Worm (Caenorhabditis elegans) whole organism, young adult: Measurements from ENCODE around the gene taf-8.

Experiments
- B0336.3 ChIP-seq: fragments of 200-800 bp; sonication (Bioruptor generic); IDR thresholded peaks from 2 replicates; pipeline ENCODE4 v1.3.6; 2022; ENCODE audit warnings: missing genetic modification characterization, missing compliant biosample characterization
- C06A6.2 ChIP-seq: fragments of 200-800 bp; sonication (Bioruptor generic); conservative IDR thresholded peaks from 2 replicates; pipeline ENCODE4 v1.3.6; 2022; ENCODE audit warnings: missing genetic modification characterization, missing compliant biosample characterization
- F10E7.11 ChIP-seq: sonication (generic microtip); optimal IDR thresholded peaks from 2 replicates; lab custom pipeline; 2017; ENCODE audit warnings: mild to moderate bottlenecking, missing genetic modification characterization, moderate library complexity, missing compliant biosample characterization
- F37B4.10 ChIP-seq: fragments of 200-800 bp; sonication (Bioruptor generic); IDR thresholded peaks from 2 replicates; pipeline ENCODE4 v1.3.6; 2022; ENCODE audit warnings: missing genetic modification characterization, missing compliant biosample characterization
- F55B11.4 ChIP-seq: sonication (generic microtip); optimal IDR thresholded peaks from 2 replicates; lab custom pipeline; 2016; ENCODE audit warnings: missing compliant biosample characterization, missing genetic modification characterization, borderline replicate concordance; ENCODE audit not compliant: insufficient read depth
- K11D2.4 ChIP-seq: fragments of 200-800 bp; sonication (Bioruptor generic); IDR thresholded peaks from 2 replicates; pipeline ENCODE4 v1.3.6; 2022; ENCODE audit warnings: missing genetic modification reagents, missing genetic modification characterization, missing compliant biosample characterization
- K12H6.12 ChIP-seq: fragments of 200-800 bp; sonication (Bioruptor generic); optimal IDR thresholded peaks from 2 replicates; lab custom pipeline; 2018; ENCODE audit warnings: mild to moderate bottlenecking, missing genetic modification characterization, missing compliant biosample characterization
- aptf-3 ChIP-seq: fragments of 200-800 bp; sonication (Bioruptor generic); IDR thresholded peaks from 2 replicates; pipeline ENCODE4 v1.3.6; 2022; ENCODE audit warnings: missing genetic modification characterization, missing compliant biosample characterization
- bed-1 ChIP-seq: fragments of 200-800 bp; sonication (Bioruptor generic); IDR thresholded peaks from 2 replicates; pipeline ENCODE4 v1.3.6; 2022; ENCODE audit warnings: missing genetic modification reagents, missing genetic modification characterization, missing compliant biosample characterization
- bed-2 ChIP-seq: fragments of 200-800 bp; sonication (Bioruptor generic); IDR thresholded peaks from 2 replicates; pipeline ENCODE4 v1.3.6; 2022; ENCODE audit warnings: missing genetic modification reagents, missing genetic modification characterization, missing compliant biosample characterization
- cebp-1 ChIP-seq, 2 experiments: fragments of 200-800 bp in 1 of 2; sonication (Bioruptor generic) in 1 of 2; sonication (generic microtip) in 1 of 2; IDR thresholded peaks in 1 of 2; optimal IDR thresholded peaks in 1 of 2; 2 replicates each; pipeline versions ENCODE4 v1.3.6 to Lab custom; 2017 to 2022; ENCODE audit warnings: missing compliant biosample characterization in 2 of 2, missing genetic modification characterization in 2 of 2, mild to moderate bottlenecking in 1 of 2, missing genetic modification reagents in 1 of 2, moderate library complexity in 1 of 2
- ceh-27 ChIP-seq: fragments of 200-800 bp; sonication (Bioruptor generic); optimal IDR thresholded peaks from 2 replicates; lab custom pipeline; 2018; ENCODE audit warnings: mild to moderate bottlenecking, missing genetic modification characterization, moderate library complexity, missing compliant biosample characterization
- ceh-58 ChIP-seq: fragments of 200-800 bp; sonication (Bioruptor generic); IDR thresholded peaks from 2 replicates; pipeline ENCODE4 v1.3.6; 2022; ENCODE audit warnings: missing genetic modification characterization, missing compliant biosample characterization
- chd-7 ChIP-seq: sonication (generic microtip); optimal IDR thresholded peaks from 2 replicates; lab custom pipeline; 2016; ENCODE audit warnings: mild to moderate bottlenecking, missing genetic modification characterization, moderate library complexity, missing compliant biosample characterization
- egrh-3 ChIP-seq: fragments of 200-800 bp; sonication (Bioruptor generic); IDR thresholded peaks from 2 replicates; pipeline ENCODE4 v1.3.6; 2022; ENCODE audit warnings: missing genetic modification reagents, missing genetic modification characterization, missing compliant biosample characterization
- him-1 ChIP-seq: sonication (generic microtip); optimal IDR thresholded peaks from 2 replicates; lab custom pipeline; 2016; ENCODE audit warnings: missing genotype, missing genetic modification reagents, missing genetic modification characterization, missing compliant biosample characterization
- hmg-1.2 ChIP-seq: fragments of 200-800 bp; sonication (Bioruptor generic); IDR thresholded peaks from 2 replicates; pipeline ENCODE4 v1.3.6; 2022; ENCODE audit warnings: missing genetic modification reagents, missing genetic modification characterization, missing compliant biosample characterization
- let-607 ChIP-seq, 2 experiments: fragments of 200-800 bp in 1 of 2; sonication (Bioruptor generic) in 1 of 2; sonication (generic microtip) in 1 of 2; optimal IDR thresholded peaks; 2 replicates each; lab custom pipeline; 2016 to 2018; ENCODE audit warnings: mild to moderate bottlenecking in 2 of 2, missing compliant biosample characterization in 2 of 2, missing genetic modification characterization in 2 of 2, moderate library complexity in 2 of 2, missing genotype in 1 of 2
- lin-26 ChIP-seq: fragments of 200-800 bp; sonication (Bioruptor generic); IDR thresholded peaks from 2 replicates; pipeline ENCODE4 v1.3.6; 2022; ENCODE audit warnings: missing genetic modification reagents, missing genetic modification characterization, missing compliant biosample characterization
- lin-35 ChIP-seq, 3 experiments: fragments of 150-350 bp in 2 of 3; sonication (generic microtip) in 1 of 3; optimal IDR thresholded peaks; 2 replicates each; lab custom pipeline; 2014 to 2018; ENCODE audit warnings: missing biosample characterization in 3 of 3, missing genetic modification characterization in 3 of 3, missing genetic modification reagents in 3 of 3
- lin-54 ChIP-seq: fragments of 200-800 bp; sonication (Bioruptor generic); optimal IDR thresholded peaks from 2 replicates; lab custom pipeline; 2018; ENCODE audit warnings: mild to moderate bottlenecking, missing genetic modification characterization, missing compliant biosample characterization
- lir-1 ChIP-seq: fragments of 200-800 bp; sonication (Bioruptor generic); conservative IDR thresholded peaks from 2 replicates; pipeline ENCODE4 v1.3.6; 2022; ENCODE audit warnings: missing genetic modification reagents, missing genetic modification characterization, missing compliant biosample characterization
- lsl-1 ChIP-seq: fragments of 200-800 bp; sonication (Bioruptor generic); optimal IDR thresholded peaks from 2 replicates; lab custom pipeline; 2018; ENCODE audit warnings: mild to moderate bottlenecking, missing genetic modification characterization, moderate library complexity, missing compliant biosample characterization
- lsy-27 ChIP-seq: sonication (generic microtip); optimal IDR thresholded peaks from 2 replicates; lab custom pipeline; 2017; ENCODE audit warnings: missing genetic modification characterization, mild to moderate bottlenecking, missing compliant biosample characterization, antibody characterized with exemption, missing genotype, borderline replicate concordance; ENCODE audit not compliant: insufficient read depth
- madf-6 ChIP-seq: fragments of 200-800 bp; sonication (Bioruptor generic); IDR thresholded peaks from 2 replicates; pipeline ENCODE4 v1.3.6; 2022; ENCODE audit warnings: missing genetic modification reagents, missing genetic modification characterization, missing compliant biosample characterization
- mxl-1 ChIP-seq: sonication (generic microtip); optimal IDR thresholded peaks from 2 replicates; lab custom pipeline; 2016; ENCODE audit warnings: missing genetic modification characterization, missing compliant biosample characterization
- nfyb-1 ChIP-seq: fragments of 200-800 bp; sonication (Bioruptor generic); IDR thresholded peaks from 2 replicates; pipeline ENCODE4 v1.3.6; 2022; ENCODE audit warnings: missing genetic modification reagents, missing genetic modification characterization, missing compliant biosample characterization
- nhr-120 ChIP-seq: fragments of 200-800 bp; sonication (Bioruptor generic); IDR thresholded peaks from 2 replicates; pipeline ENCODE4 v1.3.6; 2022; ENCODE audit warnings: missing genetic modification characterization, missing compliant biosample characterization
- nhr-80 ChIP-seq: sonication (generic microtip); optimal IDR thresholded peaks from 2 replicates; lab custom pipeline; 2016; ENCODE audit warnings: missing genetic modification characterization, missing compliant biosample characterization
- pbrm-1 ChIP-seq: fragments of 200-800 bp; sonication (Bioruptor generic); IDR thresholded peaks from 2 replicates; pipeline ENCODE4 v1.3.6; 2022; ENCODE audit warnings: missing genetic modification reagents, missing genetic modification characterization, missing compliant biosample characterization
- repo-1 ChIP-seq: sonication (generic microtip); optimal IDR thresholded peaks from 2 replicates; lab custom pipeline; 2017; ENCODE audit warnings: mild to moderate bottlenecking, missing genetic modification characterization, missing compliant biosample characterization
- snpc-1.1 ChIP-seq: sonication (generic microtip); optimal IDR thresholded peaks from 2 replicates; lab custom pipeline; 2017; ENCODE audit warnings: missing genetic modification characterization, mild to moderate bottlenecking, missing compliant biosample characterization, antibody characterized with exemption, moderate library complexity, missing genotype, missing genetic modification reagents; ENCODE audit not compliant: insufficient read depth
- snpc-4 ChIP-seq, 5 experiments: fragments of 150-350 bp in 1 of 5; sonication (generic microtip) in 4 of 5; optimal IDR thresholded peaks; 2 replicates each; lab custom pipeline; 2014 to 2018; ENCODE audit warnings: missing genetic modification characterization in 5 of 5, missing biosample characterization in 3 of 5, antibody characterized with exemption in 2 of 5, mild to moderate bottlenecking in 2 of 5, missing compliant biosample characterization in 2 of 5, missing genotype in 2 of 5, moderate library complexity in 2 of 5, missing genetic modification reagents in 1 of 5
- somi-1 ChIP-seq: fragments of 200-800 bp; sonication (Bioruptor generic); optimal IDR thresholded peaks from 2 replicates; lab custom pipeline; 2018; ENCODE audit warnings: mild to moderate bottlenecking, missing genetic modification characterization, missing compliant biosample characterization
- ztf-25 ChIP-seq: fragments of 200-800 bp; sonication (Bioruptor generic); IDR thresholded peaks from 2 replicates; pipeline ENCODE4 v1.3.6; 2022; ENCODE audit warnings: missing genetic modification reagents, missing genetic modification characterization, missing compliant biosample characterization
- ztf-28 ChIP-seq: fragments of 200-800 bp; sonication (Bioruptor generic); IDR thresholded peaks from 2 replicates; pipeline ENCODE4 v1.3.6; 2022; ENCODE audit warnings: missing genetic modification reagents, missing genetic modification characterization, missing compliant biosample characterization
- ztf-3 ChIP-seq: fragments of 200-800 bp; sonication (Bioruptor generic); optimal IDR thresholded peaks from 2 replicates; lab custom pipeline; 2018; ENCODE audit warnings: mild to moderate bottlenecking, missing genetic modification characterization, missing compliant biosample characterization

The taf-8 gene

DNA sequence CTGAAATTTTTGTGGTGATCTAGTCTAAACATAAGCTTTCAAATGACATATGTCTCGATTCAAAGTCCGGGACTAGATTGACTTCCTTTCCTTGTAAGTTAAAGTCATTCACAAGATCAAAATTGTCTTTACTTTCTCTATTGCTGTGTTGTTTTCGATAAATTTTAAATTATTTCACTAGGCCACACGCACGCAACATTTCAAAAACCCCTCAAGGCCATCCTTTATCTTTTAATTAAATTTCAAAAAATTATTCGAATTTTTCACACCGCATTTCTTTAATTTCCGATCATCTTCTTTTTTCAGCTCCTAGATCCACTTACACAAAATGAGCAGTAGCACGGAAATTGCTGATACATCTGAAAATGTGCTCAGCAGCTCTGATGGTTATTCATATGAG is 32.8 kb upstream of the taf-8 start, which contains the start of gene ZK1307.7:
Gene ZK1307.7, plus strand, starts transcription at position 301 of the 400 bp plus-strand sequence.
- TF ChIP-seq let-607 (tag; optimal IDR thresholded peaks at IDR 0.05; lab: Kevin White, UChicago): no peak
- TF ChIP-seq F10E7.11 (tag; lab: Kevin White, UChicago): no peak
- TF ChIP-seq lin-35 (GFP tag; optimal IDR thresholded peaks at IDR 0.05; lab: Kevin White, UChicago): no peak
- no peak for TF ChIP-seq snpc-1.1 (tag; lab: Kevin White, UChicago)
- TF ChIP-seq aptf-3 (GFP tag; lab: Robert Waterston, UW): no peak
- TF ChIP-seq, all 124 proteins: peak for 0

DNA sequence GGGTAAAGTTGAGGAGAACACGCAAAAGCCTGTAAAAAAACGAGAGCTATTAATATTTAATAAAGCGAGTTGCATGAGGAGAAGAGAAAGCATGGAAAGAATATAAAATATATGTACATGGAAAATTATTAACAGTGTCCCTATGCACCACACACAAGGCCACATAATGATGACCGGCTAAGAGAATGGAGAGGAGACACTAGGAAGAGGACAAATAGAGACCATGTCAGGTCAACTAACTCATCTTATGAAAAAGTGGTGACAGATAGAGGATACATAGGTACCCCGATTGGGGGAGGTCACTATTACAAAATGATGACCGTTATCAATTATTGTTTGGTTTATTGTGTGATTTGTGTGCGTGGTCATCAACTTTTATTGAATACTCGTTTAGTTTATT is 24.7 kb upstream of the taf-8 start, which contains the start of gene fzr-1:
Gene fzr-1, minus strand, starts transcription at position 29 of the 400 bp plus-strand sequence.
- TF ChIP-seq nfyb-1 (GFP tag; lab: Robert Waterston, UW) (no peak), repo-1 (tag; lab: Kevin White, UChicago) (no peak), C06A6.2 (GFP tag; lab: Robert Waterston, UW) (no peak), ztf-3 (GFP tag; lab: Kevin White, UChicago) (no peak)

DNA sequence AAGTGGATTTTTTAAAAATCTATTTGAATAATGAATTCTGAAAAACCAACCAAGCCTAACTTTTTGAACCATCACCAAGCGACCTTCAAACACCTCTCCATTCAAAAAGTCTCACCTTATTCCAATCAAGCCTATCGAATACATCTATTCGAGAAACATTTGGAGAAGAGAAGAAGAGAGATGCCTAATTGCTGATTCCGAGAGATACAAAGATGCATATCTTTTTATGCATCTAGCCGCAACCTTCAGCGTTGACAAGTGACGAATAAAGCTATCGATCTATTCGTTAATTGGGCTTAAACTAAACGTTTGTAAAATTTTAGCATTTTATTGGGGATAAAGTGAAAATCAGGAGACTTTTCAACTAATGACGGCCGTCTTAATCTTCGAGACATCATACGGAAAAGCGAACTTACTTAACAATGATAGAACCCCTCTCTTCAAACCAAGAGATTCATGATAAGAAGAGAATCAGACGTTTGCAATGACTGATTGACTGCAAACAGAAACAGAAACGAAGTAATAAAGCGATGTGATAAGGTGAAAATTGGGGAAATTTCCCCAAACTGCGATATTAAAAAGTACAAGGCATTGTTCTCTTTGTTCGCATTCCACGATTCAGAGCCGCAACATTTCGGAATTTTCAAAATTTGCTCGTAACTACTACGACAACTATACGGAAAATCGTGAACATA is 24.0 kb upstream of the taf-8 start:
- no peak for TF ChIP-seq F55B11.4 (tag; lab: Kevin White, UChicago)
- TF ChIP-seq F37B4.10 (GFP tag; lab: Robert Waterston, UW): no peak
- TF ChIP-seq lin-26 (GFP tag; lab: Robert Waterston, UW): no peak
- peak; percentile 50 for TF ChIP-seq nhr-80 (tag; lab: Kevin White, UChicago)
- no peak for TF ChIP-seq mxl-1 (tag; lab: Kevin White, UChicago)
- 0 out of 2 replicates have a peak, but pooled peaks have one; percentile 31 for TF ChIP-seq madf-6 (GFP tag; lab: Robert Waterston, UW)
- no peak for TF ChIP-seq him-1 (tag; lab: Kevin White, UChicago)
- no peak for TF ChIP-seq somi-1 (GFP tag; lab: Kevin White, UChicago)
- TF ChIP-seq, all 124 proteins: peak for 2

DNA sequence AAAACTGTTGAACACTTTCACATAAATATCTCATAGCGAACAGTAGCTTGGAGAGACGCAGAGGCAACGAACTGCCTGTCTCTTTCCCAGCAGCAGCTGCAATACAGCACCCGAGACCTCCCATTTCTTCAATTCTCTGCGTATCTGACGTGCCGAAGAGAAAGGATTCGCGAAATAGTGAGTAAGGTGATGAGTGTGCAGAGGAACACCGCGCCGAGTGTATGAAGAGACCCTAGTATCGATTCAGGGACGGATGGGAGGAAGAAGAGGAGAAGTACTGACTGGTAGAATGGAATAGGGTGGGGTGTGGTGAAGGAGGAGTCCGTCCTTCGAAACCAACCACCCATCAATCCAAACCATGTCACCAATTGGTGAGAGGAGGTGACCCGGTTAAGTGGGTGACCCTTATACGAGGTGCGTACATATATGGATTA is 23.0 kb upstream of the taf-8 start:
- TF ChIP-seq B0336.3 (peak; percentile 16; the same call in 1 of the 2 replicates), ztf-28 (GFP tag; lab: Robert Waterston, UW) (no peak), nfyb-1 (GFP tag; lab: Robert Waterston, UW) (peak; percentile 64; the same call in 1 of the 2 replicates), ceh-58 (GFP tag; lab: Robert Waterston, UW) (no peak), hmg-1.2 (GFP tag; lab: Robert Waterston, UW) (peak; percentile 78), nhr-80 (tag; lab: Kevin White, UChicago) (peak; percentile 41), ceh-27 (GFP tag; lab: Kevin White, UChicago) (peak; percentile 70), let-607 (tag; optimal IDR thresholded peaks at IDR 0.05; lab: Kevin White, UChicago) (no peak), ztf-25 (GFP tag; lab: Robert Waterston, UW) (no peak), bed-1 (GFP tag; lab: Robert Waterston, UW) (no peak), somi-1 (GFP tag; lab: Kevin White, UChicago) (peak; percentile 48), lir-1 (GFP tag; lab: Robert Waterston, UW) (no peak), nhr-120 (no peak), chd-7 (tag; lab: Kevin White, UChicago) (peak; percentile 45), lin-35 (GFP tag; optimal IDR thresholded peaks at IDR 0.05; lab: Kevin White, UChicago) (peak in 1 of 3 experiments; percentile 51), madf-6 (GFP tag; lab: Robert Waterston, UW) (no peak), cebp-1 (GFP tag; IDR thresholded peaks at IDR 0.05; lab: Robert Waterston, UW) (no peak), cebp-1 (tag; optimal IDR thresholded peaks at IDR 0.05; lab: Kevin White, UChicago) (peak; percentile 64), snpc-4 (GFP tag; optimal IDR thresholded peaks at IDR 0.05; lab: Kevin White, UChicago) (no peak), snpc-4 (tag; optimal IDR thresholded peaks at IDR 0.05; lab: Kevin White, UChicago) (peak in 2 of 4 experiments; percentile 4 to 35), egrh-3 (GFP tag; lab: Robert Waterston, UW) (peak; percentile 46; the same call in 1 of the 2 replicates), K12H6.12 (tag; lab: Kevin White, UChicago) (peak; percentile 61), bed-2 (no peak), pbrm-1 (GFP tag; lab: Robert Waterston, UW) (peak; percentile 21; the same call in 1 of the 2 replicates), lsy-27 (tag; lab: Kevin White, UChicago) (no peak), K11D2.4 (GFP tag; lab: Robert Waterston, UW) (0 out of 2 replicates have a peak, but pooled peaks have one; percentile 42), lin-26 (GFP tag; lab: Robert Waterston, UW) (peak; percentile 68; the same call in 1 of the 2 replicates), lin-54 (GFP tag; lab: Kevin White, UChicago) (peak; percentile 37), lsl-1 (GFP tag; lab: Kevin White, UChicago) (no peak)
